Worm (Caenorhabditis elegans) whole organism, L4/young adult: ENCODE measurements around the gene sdz-6.
"Not testable (repeated sequence)": the region's sequence is repeated elsewhere in the genome, so short reads cannot be mapped to it uniquely, and the experiment has no call there.

Experiments
- dao-5 ChIP-seq: sonication (generic microtip); optimal IDR thresholded peaks from 2 replicates; lab custom pipeline; 2016; ENCODE audit warnings: missing genotype, missing genetic modification characterization, moderate library complexity, missing compliant biosample characterization
- him-1 ChIP-seq: sonication (generic microtip); optimal IDR thresholded peaks from 2 replicates; lab custom pipeline; 2016; ENCODE audit warnings: missing genotype, missing genetic modification reagents, missing genetic modification characterization, missing compliant biosample characterization

ce11 chrV:19317058-19317457 lies 3.4 kb upstream of the sdz-6 start, which contains the start of gene srh-208:
- not testable (repeated sequence) for TF ChIP-seq him-1, dao-5 (tag; lab: Kevin White, UChicago)
